Fruit fly (Drosophila melanogaster) whole organism, adult: ENCODE data around the gene sick.

Source experiments
- CG11617 ChIP-seq: fragments of 200-800 bp; sonication (Bioruptor generic); optimal IDR thresholded peaks from 2 replicates; lab custom pipeline; 2017; ENCODE audit warnings: mild to moderate bottlenecking, missing biosample characterization, missing genetic modification reagents, missing genetic modification characterization
- CG12768 ChIP-seq: fragments of 200-800 bp; sonication (Bioruptor generic); optimal IDR thresholded peaks from 2 replicates; lab custom pipeline; 2017; ENCODE audit warnings: missing biosample characterization, missing genetic modification characterization, mild to moderate bottlenecking, moderate library complexity, missing genetic modification reagents
- CG14711 ChIP-seq: fragments of 200-800 bp; sonication (Bioruptor generic); optimal IDR thresholded peaks from 2 replicates; lab custom pipeline; 2018; ENCODE audit warnings: missing biosample characterization, mild to moderate bottlenecking, missing genetic modification characterization, moderate library complexity
- CG1620 ChIP-seq: fragments of 200-800 bp; sonication (Bioruptor generic); optimal IDR thresholded peaks from 2 replicates; lab custom pipeline; 2016; ENCODE audit warnings: missing biosample characterization, missing genetic modification characterization
- CG33017 ChIP-seq: fragments of 200-800 bp; sonication (Bioruptor generic); optimal IDR thresholded peaks from 2 replicates; lab custom pipeline; 2018; ENCODE audit warnings: missing biosample characterization, mild to moderate bottlenecking, missing genetic modification characterization, moderate library complexity
- CG5204 ChIP-seq: fragments of 200-800 bp; sonication (Bioruptor generic); optimal IDR thresholded peaks from 2 replicates; lab custom pipeline; 2016; ENCODE audit warnings: missing biosample characterization, missing genetic modification characterization
- CG7045 ChIP-seq: fragments of 200-800 bp; sonication (Bioruptor generic); optimal IDR thresholded peaks from 2 replicates; lab custom pipeline; 2017; ENCODE audit warnings: missing biosample characterization, mild to moderate bottlenecking, missing genetic modification characterization
- CG7101 ChIP-seq: fragments of 200-800 bp; sonication (Bioruptor generic); optimal IDR thresholded peaks from 2 replicates; lab custom pipeline; 2018; ENCODE audit warnings: missing biosample characterization, mild to moderate bottlenecking, missing genetic modification characterization, moderate library complexity
- Clk ChIP-seq: fragments of 200-800 bp; sonication (Bioruptor generic); optimal IDR thresholded peaks from 2 replicates; lab custom pipeline; 2017; ENCODE audit warnings: missing biosample characterization, missing genetic modification characterization
- Crg-1 ChIP-seq: fragments of 200-800 bp; sonication (Bioruptor generic); optimal IDR thresholded peaks from 2 replicates; lab custom pipeline; 2016; ENCODE audit warnings: missing biosample characterization, missing genetic modification characterization
- Hr96 ChIP-seq: fragments of 200-800 bp; sonication (Bioruptor generic); optimal IDR thresholded peaks from 2 replicates; lab custom pipeline; 2016; ENCODE audit warnings: missing biosample characterization, missing genetic modification characterization
- Mnt ChIP-seq: fragments of 200-800 bp; sonication (Bioruptor generic); optimal IDR thresholded peaks from 2 replicates; lab custom pipeline; 2016; ENCODE audit warnings: missing biosample characterization, mild to moderate bottlenecking, missing genetic modification characterization
- bab1 ChIP-seq: fragments of 200-800 bp; sonication (Bioruptor generic); optimal IDR thresholded peaks from 3 replicates; lab custom pipeline; 2019; ENCODE audit warnings: missing biosample characterization, mild to moderate bottlenecking, missing genetic modification characterization, moderate library complexity
- cic ChIP-seq: fragments of 200-800 bp; sonication (Bioruptor generic); optimal IDR thresholded peaks from 2 replicates; lab custom pipeline; 2017; ENCODE audit warnings: missing biosample characterization, mild to moderate bottlenecking, missing genetic modification characterization, moderate library complexity
- cnc ChIP-seq, 2 experiments: fragments of >200 bp; optimal IDR thresholded peaks; 2 replicates each; lab custom pipeline; 2017
- kay ChIP-seq: fragments of 200-800 bp; sonication (Bioruptor generic); peaks from one replicate; lab custom pipeline; 2016; ENCODE audit warnings: missing biosample characterization, missing genetic modification characterization, borderline replicate concordance
- ovo ChIP-seq: fragments of 200-800 bp; sonication (Bioruptor generic); optimal IDR thresholded peaks from 2 replicates; lab custom pipeline; 2016; ENCODE audit warnings: missing biosample characterization, missing genetic modification characterization
- pad ChIP-seq: fragments of 200-800 bp; sonication (Bioruptor generic); optimal IDR thresholded peaks from 3 replicates; lab custom pipeline; 2017; ENCODE audit warnings: missing biosample characterization, missing genetic modification characterization, mild to moderate bottlenecking, moderate library complexity, missing genetic modification reagents
- tj ChIP-seq: fragments of 200-800 bp; sonication (Bioruptor generic); optimal IDR thresholded peaks from 3 replicates; lab custom pipeline; 2017; ENCODE audit warnings: missing biosample characterization, mild to moderate bottlenecking, missing genetic modification characterization, moderate library complexity
- toe ChIP-seq: fragments of 200-800 bp; sonication (Bioruptor generic); optimal IDR thresholded peaks from 2 replicates; lab custom pipeline; 2016; ENCODE audit warnings: missing biosample characterization, missing genetic modification characterization

Gene sick

DNA sequence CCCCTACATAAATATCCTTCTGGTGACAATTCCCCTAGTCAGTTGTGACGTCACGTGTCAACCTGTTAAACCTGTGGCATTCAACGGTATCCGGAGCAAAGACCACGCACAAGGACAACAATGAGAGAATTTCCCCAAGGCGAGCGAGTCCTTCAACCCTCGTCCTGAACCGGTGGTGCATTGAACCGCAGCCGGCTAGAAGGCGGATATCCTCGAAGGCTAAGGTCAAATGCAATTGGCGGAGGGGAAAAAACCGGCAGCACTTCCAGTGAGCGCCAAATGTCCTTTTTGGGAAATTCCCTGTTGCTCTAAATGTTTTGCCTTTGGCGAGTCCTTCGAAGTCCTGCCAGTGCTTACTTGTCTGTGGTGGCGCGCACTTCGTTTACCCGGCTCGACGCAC, 23.7 kb downstream of the sick start:
- TF ChIP-seq cic (GFP tag; lab: Kevin White, UChicago) = no peak
- TF ChIP-seq CG14711 = no peak
- no peak for TF ChIP-seq CG1620
- peak; percentile 93 for TF ChIP-seq pad (GFP tag; lab: Kevin White, UChicago)
- no peak for TF ChIP-seq kay (GFP tag; lab: Kevin White, UChicago)
- TF ChIP-seq toe (GFP tag; lab: Kevin White, UChicago) = no peak

DNA sequence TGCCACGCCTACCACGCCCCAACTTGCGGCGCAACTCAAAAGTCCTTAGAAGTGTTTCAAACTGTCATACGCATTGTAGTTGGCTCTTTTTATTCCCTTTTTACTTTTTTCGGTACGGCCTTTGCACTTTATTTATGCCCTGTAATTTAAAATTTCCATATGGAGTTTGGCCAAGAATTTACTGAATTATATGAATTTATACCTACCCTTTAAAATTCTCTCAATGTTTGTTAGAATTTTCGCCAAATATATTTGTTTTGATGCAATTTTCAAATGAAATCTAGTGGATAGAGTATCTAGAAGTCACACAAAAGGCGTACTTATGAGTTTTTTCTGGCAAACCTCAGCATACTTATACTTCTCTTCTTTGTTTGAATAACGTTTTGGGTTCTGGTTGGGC, 28.1 kb downstream of the sick start:
- no peak for TF ChIP-seq Mnt (GFP tag; lab: Kevin White, UChicago)
- TF ChIP-seq bab1 (GFP tag; lab: Kevin White, UChicago) = no peak
- no peak for TF ChIP-seq CG14711
- TF ChIP-seq tj (GFP tag; lab: Kevin White, UChicago) = no peak
- TF ChIP-seq CG1620 = no peak
- no peak for TF ChIP-seq ovo (GFP tag; lab: Kevin White, UChicago)
- TF ChIP-seq cnc (optimal IDR thresholded peaks at IDR 0.05; lab: Kevin White, UChicago) = no peak
- TF ChIP-seq CG11617 = no peak
- no peak for TF ChIP-seq kay (GFP tag; lab: Kevin White, UChicago)
- no peak for TF ChIP-seq CG33017 (tag; lab: Kevin White, UChicago)
- no peak for TF ChIP-seq Clk (GFP tag; lab: Kevin White, UChicago)
- no peak for TF ChIP-seq Crg-1 (GFP tag; lab: Kevin White, UChicago)
- TF ChIP-seq cic (GFP tag; lab: Kevin White, UChicago) = no peak
- no peak for TF ChIP-seq CG7101 (tag; lab: Kevin White, UChicago)

DNA sequence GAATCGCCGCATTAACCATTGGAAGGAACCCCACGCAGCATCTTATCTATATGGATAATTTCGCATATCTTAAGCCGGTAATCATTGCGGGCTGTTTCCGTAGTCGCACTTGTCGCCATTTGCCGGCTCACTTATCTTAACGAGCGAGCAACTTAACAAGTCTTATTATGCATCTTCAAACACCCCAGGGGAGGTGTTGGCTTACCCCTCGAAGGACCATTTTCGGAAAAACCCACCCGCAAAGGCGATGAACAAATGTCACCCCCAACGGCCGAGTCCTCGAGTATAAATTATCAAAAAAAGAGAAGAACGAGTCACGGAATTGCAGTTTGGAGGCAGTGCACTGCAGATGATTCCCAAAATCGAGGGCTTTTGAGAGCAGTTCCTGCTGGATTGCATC, 33.2 kb downstream of the sick start:
- TF ChIP-seq Hr96 (GFP tag; lab: Kevin White, UChicago) = no peak
- no peak for TF ChIP-seq pad (GFP tag; lab: Kevin White, UChicago)
- TF ChIP-seq kay (GFP tag; lab: Kevin White, UChicago) = no peak
- no peak for TF ChIP-seq CG33017 (tag; lab: Kevin White, UChicago)
- TF ChIP-seq CG5204 = no peak
- no peak for TF ChIP-seq Clk (GFP tag; lab: Kevin White, UChicago)
- no peak for TF ChIP-seq Mnt (GFP tag; lab: Kevin White, UChicago)
- no peak for TF ChIP-seq CG1620
- TF ChIP-seq CG11617 = no peak
- no peak for TF ChIP-seq CG7101 (tag; lab: Kevin White, UChicago)
- TF ChIP-seq tj (GFP tag; lab: Kevin White, UChicago) = no peak
- TF ChIP-seq cic (GFP tag; lab: Kevin White, UChicago) = no peak
- no peak for TF ChIP-seq ovo (GFP tag; lab: Kevin White, UChicago)
- no peak for TF ChIP-seq CG12768 (GFP tag; lab: Kevin White, UChicago)
- TF ChIP-seq toe (GFP tag; lab: Kevin White, UChicago) = no peak
- TF ChIP-seq bab1 (GFP tag; lab: Kevin White, UChicago) = no peak
- no peak for TF ChIP-seq Crg-1 (GFP tag; lab: Kevin White, UChicago)

DNA sequence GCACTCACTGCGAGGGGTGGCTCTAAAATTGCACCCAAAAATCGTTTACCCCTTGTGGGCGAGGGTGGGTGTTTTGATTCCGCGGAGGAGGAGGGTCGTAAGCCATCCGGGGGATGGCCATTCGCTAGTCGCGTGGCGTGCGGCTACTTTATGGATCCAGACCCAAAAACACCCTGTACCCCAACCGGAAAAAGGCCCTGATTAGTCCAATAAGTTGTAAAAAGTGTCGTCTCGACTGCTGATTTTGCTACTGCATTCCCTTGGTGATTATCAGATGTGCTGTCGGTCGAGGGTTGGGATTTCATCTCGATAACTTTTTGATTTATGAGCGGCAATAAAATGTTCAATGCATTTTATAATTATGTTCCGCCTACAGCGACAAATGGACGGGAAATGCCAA, 35.2 kb downstream of the sick start:
- no peak for TF ChIP-seq CG14711
- TF ChIP-seq CG11617 = no peak
- TF ChIP-seq CG5204 = no peak
- TF ChIP-seq CG12768 (GFP tag; lab: Kevin White, UChicago) = no peak
- no peak for TF ChIP-seq pad (GFP tag; lab: Kevin White, UChicago)
- TF ChIP-seq kay (GFP tag; lab: Kevin White, UChicago) = no peak
- TF ChIP-seq Mnt (GFP tag; lab: Kevin White, UChicago) = no peak
- no peak for TF ChIP-seq CG7101 (tag; lab: Kevin White, UChicago)
- no peak for TF ChIP-seq cic (GFP tag; lab: Kevin White, UChicago)
- TF ChIP-seq Crg-1 (GFP tag; lab: Kevin White, UChicago) = no peak
- no peak for TF ChIP-seq tj (GFP tag; lab: Kevin White, UChicago)
- TF ChIP-seq CG1620 = no peak
- no peak for TF ChIP-seq Hr96 (GFP tag; lab: Kevin White, UChicago)

DNA sequence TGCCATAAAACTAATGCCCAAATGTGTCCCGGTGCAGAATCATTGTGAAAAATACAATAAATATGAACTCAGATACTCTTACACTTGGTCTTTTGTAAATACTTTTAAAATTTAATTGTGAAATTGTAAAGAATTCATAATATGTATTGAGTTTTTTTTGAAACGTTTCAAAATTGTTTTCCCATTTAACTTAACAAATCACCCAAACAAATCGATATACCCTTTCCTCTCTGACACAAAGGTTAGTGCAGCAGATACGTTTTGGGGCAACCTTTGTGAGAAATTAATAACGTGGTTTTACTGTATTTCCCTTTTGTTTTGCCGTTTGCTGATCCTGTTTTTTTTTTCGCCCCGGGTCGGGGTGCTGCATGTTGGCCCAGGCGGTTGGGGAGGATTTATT, 39.0 kb downstream of the sick start:
- no peak for TF ChIP-seq CG14711
- no peak for TF ChIP-seq CG7045
- TF ChIP-seq Mnt (GFP tag; lab: Kevin White, UChicago) = no peak
- no peak for TF ChIP-seq cic (GFP tag; lab: Kevin White, UChicago)
- TF ChIP-seq cnc (optimal IDR thresholded peaks at IDR 0.05; lab: Kevin White, UChicago) = no peak
- TF ChIP-seq ovo (GFP tag; lab: Kevin White, UChicago) = no peak
- no peak for TF ChIP-seq CG5204
- no peak for TF ChIP-seq toe (GFP tag; lab: Kevin White, UChicago)
- TF ChIP-seq CG12768 (GFP tag; lab: Kevin White, UChicago) = no peak
- TF ChIP-seq Hr96 (GFP tag; lab: Kevin White, UChicago) = no peak
- no peak for TF ChIP-seq CG33017 (tag; lab: Kevin White, UChicago)
- no peak for TF ChIP-seq kay (GFP tag; lab: Kevin White, UChicago)
- TF ChIP-seq Clk (GFP tag; lab: Kevin White, UChicago) = no peak
- no peak for TF ChIP-seq Crg-1 (GFP tag; lab: Kevin White, UChicago)
- no peak for TF ChIP-seq CG11617
- TF ChIP-seq pad (GFP tag; lab: Kevin White, UChicago) = no peak

DNA sequence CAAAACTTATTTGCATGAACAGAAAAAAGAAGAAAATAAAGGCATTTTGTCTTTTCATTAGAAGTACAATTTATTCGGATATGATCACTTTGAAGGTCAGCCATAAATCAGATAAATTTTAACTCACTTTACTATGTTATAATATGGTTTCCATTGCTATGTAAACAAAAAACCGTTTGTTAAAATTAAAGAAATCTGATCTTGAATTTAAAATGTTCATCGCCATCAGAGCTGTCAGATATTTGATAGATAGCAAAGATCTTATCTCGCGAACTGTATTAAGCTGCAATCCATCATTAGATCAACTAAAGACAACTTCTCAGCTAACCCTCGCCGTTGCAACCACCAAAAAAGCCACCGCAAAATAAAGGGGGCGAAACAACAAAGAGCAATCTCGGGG, 40.1 kb downstream of the sick start:
- TF ChIP-seq CG1620 = no peak
- TF ChIP-seq CG11617 = no peak
- TF ChIP-seq CG14711 = no peak
- no peak for TF ChIP-seq Hr96 (GFP tag; lab: Kevin White, UChicago)
- no peak for TF ChIP-seq toe (GFP tag; lab: Kevin White, UChicago)
- no peak for TF ChIP-seq Mnt (GFP tag; lab: Kevin White, UChicago)

DNA sequence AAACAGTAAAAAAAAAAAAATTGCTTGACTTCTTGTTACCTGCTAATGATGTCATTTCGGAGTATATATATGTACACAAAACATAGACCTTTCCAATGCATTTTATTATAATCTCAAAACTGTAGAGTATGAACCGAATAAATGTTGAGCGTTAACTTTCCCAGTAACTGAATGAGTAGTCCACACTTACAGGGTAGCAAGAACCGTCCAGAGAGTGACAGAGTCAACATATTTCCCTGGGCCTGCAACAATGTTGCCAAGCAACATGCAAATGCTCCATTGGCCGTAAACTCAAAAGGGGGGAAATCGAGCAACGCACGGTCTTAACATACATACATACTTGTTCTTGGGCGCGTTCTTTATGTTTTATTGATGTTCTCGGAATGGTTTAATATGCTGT, 50.1 kb downstream of the sick start:
- no peak for TF ChIP-seq cnc (optimal IDR thresholded peaks at IDR 0.05; lab: Kevin White, UChicago)
- no peak for TF ChIP-seq cic (GFP tag; lab: Kevin White, UChicago)
- no peak for TF ChIP-seq Mnt (GFP tag; lab: Kevin White, UChicago)
- no peak for TF ChIP-seq kay (GFP tag; lab: Kevin White, UChicago)
- no peak for TF ChIP-seq CG11617
- TF ChIP-seq CG5204 = no peak
- no peak for TF ChIP-seq pad (GFP tag; lab: Kevin White, UChicago)
- no peak for TF ChIP-seq CG7101 (tag; lab: Kevin White, UChicago)
- TF ChIP-seq CG12768 (GFP tag; lab: Kevin White, UChicago) = no peak
- TF ChIP-seq tj (GFP tag; lab: Kevin White, UChicago) = no peak
